Fruit fly (Drosophila melanogaster) whole organism, pupa: ENCODE measurements around the gene Drsl4.

ENCODE experiments used
- CG10348 ChIP-seq: fragments of 200-800 bp; sonication (Bioruptor generic); IDR thresholded peaks from 2 replicates; pipeline ENCODE4 v1.3.6; 2022; ENCODE audit warnings: missing biosample characterization, missing genetic modification characterization
- CG12605 ChIP-seq: fragments of 200-800 bp; sonication (Bioruptor generic); IDR thresholded peaks from 2 replicates; pipeline ENCODE4 v1.3.6; 2022; ENCODE audit warnings: missing biosample characterization, missing genetic modification characterization
- CG13204 ChIP-seq: fragments of 200-800 bp; sonication (Bioruptor generic); optimal IDR thresholded peaks from 2 replicates; lab custom pipeline; 2018; ENCODE audit warnings: missing biosample characterization, mild to moderate bottlenecking, missing genetic modification characterization, moderate library complexity
- CG14655 ChIP-seq: fragments of 200-800 bp; sonication (Bioruptor generic); optimal IDR thresholded peaks from 3 replicates; lab custom pipeline; 2017; ENCODE audit warnings: mild to moderate bottlenecking, missing biosample characterization, missing genetic modification reagents, missing genetic modification characterization
- CG15710 ChIP-seq: fragments of 200-800 bp; sonication (Bioruptor generic); optimal IDR thresholded peaks from 2 replicates; lab custom pipeline; 2018; ENCODE audit warnings: missing biosample characterization, mild to moderate bottlenecking, missing genetic modification characterization, moderate library complexity
- CG17806 ChIP-seq: fragments of 200-800 bp; sonication (Bioruptor generic); optimal IDR thresholded peaks from 2 replicates; lab custom pipeline; 2018; ENCODE audit warnings: missing biosample characterization, mild to moderate bottlenecking, missing genetic modification characterization, moderate library complexity
- CG32121 ChIP-seq: fragments of 200-800 bp; sonication (Bioruptor generic); IDR thresholded peaks from 2 replicates; pipeline ENCODE4 v1.3.6; 2022; ENCODE audit warnings: missing biosample characterization, missing genetic modification characterization
- CG34367 ChIP-seq: fragments of 200-800 bp; sonication (Bioruptor generic); optimal IDR thresholded peaks from 2 replicates; lab custom pipeline; 2018; ENCODE audit warnings: missing biosample characterization, mild to moderate bottlenecking, missing genetic modification characterization
- CG4496 ChIP-seq: fragments of 200-800 bp; sonication (Bioruptor generic); IDR thresholded peaks from 3 replicates; pipeline ENCODE4 v1.3.6; 2022; ENCODE audit warnings: missing biosample characterization, missing genetic modification characterization
- CG8159 ChIP-seq: fragments of 200-800 bp; sonication (Bioruptor generic); optimal IDR thresholded peaks from 3 replicates; lab custom pipeline; 2018; ENCODE audit warnings: missing biosample characterization, mild to moderate bottlenecking, missing genetic modification characterization, moderate library complexity
- CG8301 ChIP-seq: fragments of 200-800 bp; sonication (Bioruptor generic); optimal IDR thresholded peaks from 2 replicates; lab custom pipeline; 2018; ENCODE audit warnings: missing biosample characterization, mild to moderate bottlenecking, missing genetic modification characterization
- CG9948 ChIP-seq: fragments of 200-800 bp; sonication (Bioruptor generic); optimal IDR thresholded peaks from 2 replicates; lab custom pipeline; 2018; ENCODE audit warnings: missing biosample characterization, mild to moderate bottlenecking, missing genetic modification characterization, moderate library complexity
- D1 ChIP-seq: fragments of 200-800 bp; sonication (Bioruptor generic); optimal IDR thresholded peaks from 2 replicates; lab custom pipeline; 2018; ENCODE audit warnings: missing biosample characterization, mild to moderate bottlenecking, missing genetic modification characterization, moderate library complexity
- EcR ChIP-seq: fragments of 200-800 bp; sonication (Bioruptor generic); optimal IDR thresholded peaks from 3 replicates; lab custom pipeline; 2019; ENCODE audit warnings: missing biosample characterization, missing genetic modification characterization, mild to moderate bottlenecking, moderate library complexity, missing genetic modification reagents
- Ets98B ChIP-seq: fragments of 200-800 bp; sonication (Bioruptor generic); IDR thresholded peaks from 2 replicates; pipeline ENCODE4 v1.3.6; 2022; ENCODE audit warnings: missing biosample characterization, missing genetic modification characterization
- Pif1A ChIP-seq: fragments of 200-800 bp; sonication (Bioruptor generic); optimal IDR thresholded peaks from 3 replicates; lab custom pipeline; 2016; ENCODE audit warnings: missing biosample characterization, missing genetic modification characterization
- Pif1B ChIP-seq: fragments of 200-800 bp; sonication (Bioruptor generic); optimal IDR thresholded peaks from 3 replicates; lab custom pipeline; 2016; ENCODE audit warnings: missing biosample characterization, missing genetic modification characterization
- Snoo ChIP-seq: fragments of 200-800 bp; sonication (Bioruptor generic); optimal IDR thresholded peaks from 3 replicates; lab custom pipeline; 2017; ENCODE audit warnings: missing biosample characterization, mild to moderate bottlenecking, missing genetic modification characterization, inconsistent platforms
- fd96Ca ChIP-seq: fragments of 200-800 bp; sonication (Bioruptor generic); IDR thresholded peaks from 3 replicates; pipeline ENCODE4 v1.3.6; 2022; ENCODE audit warnings: missing biosample characterization, missing genetic modification characterization
- gl ChIP-seq: fragments of 200-800 bp; sonication (Bioruptor generic); optimal IDR thresholded peaks from 2 replicates; lab custom pipeline; 2018; ENCODE audit warnings: missing biosample characterization, mild to moderate bottlenecking, missing genetic modification characterization
- rn ChIP-seq: fragments of 200-800 bp; sonication (Bioruptor generic); IDR thresholded peaks from 2 replicates; pipeline ENCODE4 v1.3.6; 2022; ENCODE audit warnings: missing biosample characterization, missing genetic modification characterization

Drsl4 gene

dm6 chr3L:3303087-3303526 is 12.3 kb upstream of the Drsl4 start, which contains the start of gene CG14968:
CG14968 (minus strand) TSS chr3L:3303112.
- peak; percentile 94 for TF ChIP-seq CG15710 (tag; lab: Kevin White, UChicago)
- TF ChIP-seq CG12605 = peak; percentile 97
- TF ChIP-seq gl (tag; lab: Kevin White, UChicago) = peak; percentile 80
- peak; percentile 87 for TF ChIP-seq CG34367 (tag; lab: Kevin White, UChicago)
- peak; percentile 95 for TF ChIP-seq Ets98B (GFP tag; lab: Robert Waterston, UW)
- TF ChIP-seq CG9948 (tag; lab: Kevin White, UChicago) = peak; percentile 91
- TF ChIP-seq CG32121 (GFP tag; lab: Robert Waterston, UW) = peak; percentile 95
- peak; percentile 92 for TF ChIP-seq CG8301 (tag; lab: Kevin White, UChicago)
- peak; percentile 90 for TF ChIP-seq D1 (tag; lab: Kevin White, UChicago)
- TF ChIP-seq CG13204 (GFP tag; lab: Kevin White, UChicago) = peak; percentile 59
- TF ChIP-seq fd96Ca (GFP tag; lab: Robert Waterston, UW) = peak; percentile 94
- peak; percentile 91 for TF ChIP-seq rn
- peak; percentile 98 for TF ChIP-seq CG4496 (GFP tag; lab: Robert Waterston, UW)
- peak; percentile 96 for TF ChIP-seq Pif1B (GFP tag; lab: Kevin White, UChicago)
- TF ChIP-seq CG8159 = peak; percentile 92
- TF ChIP-seq EcR (GFP tag; lab: Kevin White, UChicago) = peak; percentile 98
- TF ChIP-seq CG17806 (tag; lab: Kevin White, UChicago) = peak; percentile 94
- TF ChIP-seq Snoo (tag; lab: Kevin White, UChicago) = peak; percentile 97
- peak; percentile 94 for TF ChIP-seq CG14655 (GFP tag; lab: Kevin White, UChicago)
- peak; percentile 68 for TF ChIP-seq CG10348
- TF ChIP-seq Pif1A = peak; percentile 95

- peak; percentile 18; the same call in 1 of the 2 replicates for TF ChIP-seq Ets98B (GFP tag; lab: Robert Waterston, UW)
- TF ChIP-seq CG14655 (GFP tag; lab: Kevin White, UChicago) = peak; percentile 60
- no peak for TF ChIP-seq EcR (GFP tag; lab: Kevin White, UChicago)
- no peak for TF ChIP-seq D1 (tag; lab: Kevin White, UChicago)
- TF ChIP-seq CG8159 = no peak
- no peak for TF ChIP-seq CG13204 (GFP tag; lab: Kevin White, UChicago)
- TF ChIP-seq CG4496 (GFP tag; lab: Robert Waterston, UW) = peak; percentile 72
- TF ChIP-seq Pif1A = peak; percentile 42
- TF ChIP-seq Pif1B (GFP tag; lab: Kevin White, UChicago) = no peak
- 0 out of 3 replicates have a peak, but pooled peaks have one; percentile 26 for TF ChIP-seq fd96Ca (GFP tag; lab: Robert Waterston, UW)
- peak; percentile 42; the same call in 1 of the 2 replicates for TF ChIP-seq rn
- peak; percentile 53 for TF ChIP-seq CG8301 (tag; lab: Kevin White, UChicago)
- peak; percentile 18 for TF ChIP-seq CG9948 (tag; lab: Kevin White, UChicago)
- TF ChIP-seq Snoo (tag; lab: Kevin White, UChicago) = no peak
- TF ChIP-seq CG32121 (GFP tag; lab: Robert Waterston, UW) = peak; percentile 54; the same call in 1 of the 2 replicates
- TF ChIP-seq CG12605 = peak; percentile 41
- TF ChIP-seq CG10348 = no peak
- TF ChIP-seq CG17806 (tag; lab: Kevin White, UChicago) = peak; percentile 38
- peak; percentile 25 for TF ChIP-seq CG15710 (tag; lab: Kevin White, UChicago)
- no peak for TF ChIP-seq CG34367 (tag; lab: Kevin White, UChicago)
- TF ChIP-seq gl (tag; lab: Kevin White, UChicago) = peak; percentile 71
- TF ChIP-seq, all 21 proteins: peak for 13
These were observed 11.6 kb upstream of the Drsl4 start, which contains the start of gene ZnT63C for dm6 chr3L:3303534-3304459. ZnT63C (plus strand) TSS chr3L:3303708.

- TF ChIP-seq CG34367 (tag; lab: Kevin White, UChicago) = no peak
- TF ChIP-seq CG13204 (GFP tag; lab: Kevin White, UChicago) = no peak
- TF ChIP-seq EcR (GFP tag; lab: Kevin White, UChicago) = peak; percentile 85
These were observed 10.7 kb upstream of the Drsl4 start for dm6 chr3L:3304740-3305139.

dm6 chr3L:3305430-3305829 is 10.0 kb upstream of the Drsl4 start:
- TF ChIP-seq rn (no peak), CG8301 (tag; lab: Kevin White, UChicago) (no peak), fd96Ca (GFP tag; lab: Robert Waterston, UW) (no peak), CG17806 (tag; lab: Kevin White, UChicago) (no peak), CG14655 (GFP tag; lab: Kevin White, UChicago) (no peak), Snoo (tag; lab: Kevin White, UChicago) (no peak), gl (tag; lab: Kevin White, UChicago) (no peak), D1 (tag; lab: Kevin White, UChicago) (no peak), CG9948 (tag; lab: Kevin White, UChicago) (no peak), CG10348 (no peak), CG15710 (tag; lab: Kevin White, UChicago) (no peak), Pif1B (GFP tag; lab: Kevin White, UChicago) (no peak), CG34367 (tag; lab: Kevin White, UChicago) (no peak), CG8159 (no peak), Pif1A (no peak), CG13204 (GFP tag; lab: Kevin White, UChicago) (no peak), Ets98B (GFP tag; lab: Robert Waterston, UW) (no peak)
- TF ChIP-seq, all 21 proteins: peak for 0

dm6 chr3L:3306515-3306914 is 8.9 kb upstream of the Drsl4 start:
- TF ChIP-seq CG32121 (GFP tag; lab: Robert Waterston, UW) (no peak), Ets98B (GFP tag; lab: Robert Waterston, UW) (no peak), gl (tag; lab: Kevin White, UChicago) (no peak), CG4496 (GFP tag; lab: Robert Waterston, UW) (no peak), CG15710 (tag; lab: Kevin White, UChicago) (no peak), CG8159 (no peak), CG10348 (no peak), CG12605 (no peak), CG8301 (tag; lab: Kevin White, UChicago) (no peak), D1 (tag; lab: Kevin White, UChicago) (no peak), CG13204 (GFP tag; lab: Kevin White, UChicago) (no peak), CG9948 (tag; lab: Kevin White, UChicago) (no peak), CG14655 (GFP tag; lab: Kevin White, UChicago) (no peak), Pif1A (no peak)
